Worm (Caenorhabditis elegans) whole organism, midembryonic: ENCODE results near the gene mltn-11.
"Not testable (repeated sequence)": the region's sequence is repeated elsewhere in the genome, so short reads cannot be mapped to it uniquely, and the experiment has no call there.

ENCODE experiments used
- T22C8.4 ChIP-seq: fragments of 200-800 bp; sonication (Bioruptor generic); IDR thresholded peaks from 2 replicates; pipeline ENCODE4 v1.3.6; 2022; ENCODE audit warnings: missing genetic modification characterization, missing compliant biosample characterization
- cog-1 ChIP-seq: sonication (generic microtip); optimal IDR thresholded peaks from 2 replicates; lab custom pipeline; 2016; ENCODE audit warnings: missing genetic modification characterization, missing compliant biosample characterization
- flt-1 ChIP-seq: fragments of 200-800 bp; sonication (Bioruptor generic); IDR thresholded peaks from 2 replicates; pipeline ENCODE4 v1.3.6; 2022; ENCODE audit warnings: missing genetic modification characterization, missing compliant biosample characterization
- klf-2 ChIP-seq: fragments of 200-800 bp; sonication (Bioruptor generic); conservative IDR thresholded peaks from 2 replicates; pipeline ENCODE4 v1.3.6; 2022; ENCODE audit warnings: missing genetic modification reagents, missing genetic modification characterization, missing compliant biosample characterization
- med-1 ChIP-seq: sonication (generic microtip); optimal IDR thresholded peaks from 2 replicates; lab custom pipeline; 2017; ENCODE audit warnings: missing genetic modification characterization, mild to moderate bottlenecking, missing compliant biosample characterization, antibody characterized with exemption, missing genetic modification reagents; ENCODE audit not compliant: insufficient read depth
- ref-1 ChIP-seq: fragments of 200-800 bp; sonication (Bioruptor generic); conservative IDR thresholded peaks from 2 replicates; pipeline ENCODE4 v1.3.6; 2022; ENCODE audit warnings: missing genetic modification reagents, missing genetic modification characterization, missing compliant biosample characterization
- tab-1 ChIP-seq: fragments of 200-800 bp; sonication (Bioruptor generic); IDR thresholded peaks from 2 replicates; pipeline ENCODE4 v1.3.6; 2022; ENCODE audit warnings: missing genetic modification characterization, missing compliant biosample characterization
- ztf-23 ChIP-seq: fragments of 200-800 bp; sonication (Bioruptor generic); IDR thresholded peaks from 2 replicates; pipeline ENCODE4 v1.3.6; 2022; ENCODE audit warnings: missing genetic modification reagents, missing genetic modification characterization, missing compliant biosample characterization
- ztf-29 ChIP-seq: fragments of 200-800 bp; sonication (Bioruptor generic); IDR thresholded peaks from 2 replicates; pipeline ENCODE4 v1.3.6; 2022; ENCODE audit warnings: missing genetic modification reagents, missing genetic modification characterization, missing compliant biosample characterization

mltn-11 gene

ce11 chrV:16645201-16645940 is 9.4 kb downstream of the mltn-11 start, which contains the start of gene W06G6.17:
Gene W06G6.17 (minus strand): TSS chrV:16645251.
- no peak for TF ChIP-seq T22C8.4

- no peak for TF ChIP-seq ztf-29
- TF ChIP-seq ref-1 (GFP tag; lab: Robert Waterston, UW), result no peak
- no peak for TF ChIP-seq cog-1 (tag; lab: Kevin White, UChicago)
- TF ChIP-seq ztf-23 (GFP tag; lab: Robert Waterston, UW), result no peak
- no peak for TF ChIP-seq tab-1 (GFP tag; lab: Robert Waterston, UW)
- no peak for TF ChIP-seq T22C8.4
- TF ChIP-seq flt-1 (GFP tag; lab: Robert Waterston, UW), result no peak
- TF ChIP-seq klf-2 (GFP tag; lab: Robert Waterston, UW), result no peak
- TF ChIP-seq med-1 (GFP tag; lab: Kevin White, UChicago), result no peak
These were observed 10.4 kb downstream of the mltn-11 start, which contains the start of gene W06G6.9 for ce11 chrV:16646372-16646771. Gene W06G6.9 (minus strand): TSS chrV:16646472.

ce11 chrV:16647093-16647492 is 11.1 kb downstream of the mltn-11 start, which contains the start of gene W06G6.10:
Gene W06G6.10 (minus strand): TSS chrV:16647193.
- TF ChIP-seq ztf-23 (GFP tag; lab: Robert Waterston, UW) (no peak), ref-1 (GFP tag; lab: Robert Waterston, UW) (no peak), tab-1 (GFP tag; lab: Robert Waterston, UW) (no peak), ztf-29 (no peak), cog-1 (tag; lab: Kevin White, UChicago) (no peak), klf-2 (GFP tag; lab: Robert Waterston, UW) (no peak), flt-1 (GFP tag; lab: Robert Waterston, UW) (no peak), T22C8.4 (no peak), med-1 (GFP tag; lab: Kevin White, UChicago) (no peak)

DNA sequence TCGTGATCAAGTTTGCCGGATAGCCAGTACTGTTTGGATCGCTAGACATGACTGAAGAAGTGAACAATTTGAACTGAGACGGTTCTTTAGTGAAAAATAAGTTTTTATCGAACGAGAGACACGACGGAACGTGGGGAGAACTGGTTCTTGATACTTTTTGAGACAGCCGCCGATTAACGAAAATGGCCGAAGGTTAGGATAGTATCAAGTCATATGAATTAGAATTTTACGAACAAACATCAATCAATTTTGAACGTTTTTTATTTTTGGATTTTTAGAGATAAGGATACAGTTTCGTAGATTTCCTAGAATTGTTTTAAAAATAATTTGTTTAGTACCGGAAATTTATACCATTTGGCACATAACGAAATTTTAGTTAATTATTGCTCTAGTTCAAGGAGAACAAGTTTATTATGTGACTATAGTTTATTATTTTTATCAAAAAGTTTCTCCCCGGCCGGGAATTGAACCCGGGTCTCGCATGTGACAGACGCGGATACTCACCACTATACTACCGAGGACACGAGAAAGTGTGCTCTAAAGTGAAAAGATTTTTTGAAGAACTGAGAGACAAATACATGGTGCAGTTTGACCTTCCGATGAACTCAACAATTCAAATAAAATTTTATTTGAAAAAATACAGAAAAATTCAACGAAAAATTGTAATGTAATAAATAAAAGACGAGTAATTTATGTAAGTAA is 12.5 kb downstream of the mltn-11 start, which contains the start of gene W06G6.20:
Gene W06G6.20 (minus strand): TSS at position 51 of the 702 bp plus-strand sequence.
- no peak for TF ChIP-seq T22C8.4
- TF ChIP-seq ref-1 (GFP tag; lab: Robert Waterston, UW), result no peak
- no peak for TF ChIP-seq cog-1 (tag; lab: Kevin White, UChicago)
- TF ChIP-seq ztf-23 (GFP tag; lab: Robert Waterston, UW), result no peak
- no peak for TF ChIP-seq klf-2 (GFP tag; lab: Robert Waterston, UW)
- TF ChIP-seq ztf-29, result no peak
- no peak for TF ChIP-seq flt-1 (GFP tag; lab: Robert Waterston, UW)
- TF ChIP-seq tab-1 (GFP tag; lab: Robert Waterston, UW), result no peak
- TF ChIP-seq med-1 (GFP tag; lab: Kevin White, UChicago), result no peak

- not testable (repeated sequence) for TF ChIP-seq klf-2 (GFP tag; lab: Robert Waterston, UW); med-1 (GFP tag; lab: Kevin White, UChicago); tab-1 (GFP tag; lab: Robert Waterston, UW)
These were observed 13.2 kb downstream of the mltn-11 start, which contains the start of gene W06G6.11 for ce11 chrV:16649200-16649599. Gene W06G6.11 (minus strand): TSS chrV:16649300.

DNA sequence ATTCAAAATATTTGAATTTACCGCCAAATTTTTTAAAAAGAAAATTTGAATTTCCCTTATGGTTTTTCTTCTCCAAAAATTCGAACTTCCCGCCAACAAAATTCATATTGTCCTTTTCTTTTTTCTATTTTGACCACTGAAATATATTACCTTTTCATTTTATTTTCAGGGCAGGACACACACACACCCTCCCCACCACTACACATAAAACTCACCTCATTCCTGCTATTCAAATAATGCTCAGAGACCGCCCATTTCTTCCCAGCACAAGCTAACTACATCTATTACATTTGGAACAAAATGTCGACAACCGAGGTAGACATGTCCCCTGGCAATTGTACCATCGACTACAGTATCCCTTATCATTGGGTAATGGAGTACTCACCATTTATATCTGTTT is 18.3 kb downstream of the mltn-11 start, which contains the start of gene W06G6.15:
Gene W06G6.15 (plus strand): TSS at position 301 of the 400 bp plus-strand sequence.
- not testable (repeated sequence) for TF ChIP-seq flt-1 (GFP tag; lab: Robert Waterston, UW); cog-1 (tag; lab: Kevin White, UChicago); ref-1 (GFP tag; lab: Robert Waterston, UW)

- TF ChIP-seq ref-1 (GFP tag; lab: Robert Waterston, UW); ztf-29; cog-1 (tag; lab: Kevin White, UChicago): not testable (repeated sequence)
These were observed 24.8 kb downstream of the mltn-11 start, which contains the start of gene Y70C5B.2 for ce11 chrV:16660816-16661215. Gene Y70C5B.2 (minus strand): TSS chrV:16660916.

DNA sequence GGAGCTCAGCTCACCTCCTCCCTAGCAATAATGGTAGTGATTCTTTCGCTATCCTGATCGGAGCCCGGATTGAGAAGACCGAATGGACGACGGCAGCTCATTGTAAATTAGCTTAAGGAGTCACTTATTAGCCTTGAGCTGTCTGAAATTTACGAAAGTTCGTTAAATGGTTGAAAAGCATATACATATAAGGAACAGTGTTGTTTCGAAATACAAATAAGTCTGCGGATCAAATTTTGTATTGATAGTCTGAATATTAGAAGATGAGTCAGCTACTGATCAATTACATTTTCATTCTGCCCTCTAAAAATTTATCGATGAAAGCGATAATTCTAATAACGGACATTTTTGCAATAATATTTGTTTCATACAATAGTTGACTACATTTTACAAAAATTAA is 30.7 kb downstream of the mltn-11 start, which contains the start of gene F14F8.14:
Gene F14F8.14 (minus strand): TSS at position 101 of the 400 bp plus-strand sequence.
- TF ChIP-seq cog-1 (tag; lab: Kevin White, UChicago) (no peak), ref-1 (GFP tag; lab: Robert Waterston, UW) (no peak), flt-1 (GFP tag; lab: Robert Waterston, UW) (no peak)

- no peak for TF ChIP-seq flt-1 (GFP tag; lab: Robert Waterston, UW)
- TF ChIP-seq ztf-23 (GFP tag; lab: Robert Waterston, UW), result no peak
- TF ChIP-seq klf-2 (GFP tag; lab: Robert Waterston, UW), result no peak
- no peak for TF ChIP-seq tab-1 (GFP tag; lab: Robert Waterston, UW)
- no peak for TF ChIP-seq cog-1 (tag; lab: Kevin White, UChicago)
- TF ChIP-seq ref-1 (GFP tag; lab: Robert Waterston, UW), result no peak
- no peak for TF ChIP-seq med-1 (GFP tag; lab: Kevin White, UChicago)
- no peak for TF ChIP-seq ztf-29
- TF ChIP-seq T22C8.4, result no peak
These were observed 32.5 kb downstream of the mltn-11 start, which contains the start of gene F14F8.9 for ce11 chrV:16668473-16668872. Gene F14F8.9 (minus strand): TSS chrV:16668573.
